Worm (Caenorhabditis elegans): ENCODE measurements around the gene F42H10.6.

F42H10.6 gene

DNA sequence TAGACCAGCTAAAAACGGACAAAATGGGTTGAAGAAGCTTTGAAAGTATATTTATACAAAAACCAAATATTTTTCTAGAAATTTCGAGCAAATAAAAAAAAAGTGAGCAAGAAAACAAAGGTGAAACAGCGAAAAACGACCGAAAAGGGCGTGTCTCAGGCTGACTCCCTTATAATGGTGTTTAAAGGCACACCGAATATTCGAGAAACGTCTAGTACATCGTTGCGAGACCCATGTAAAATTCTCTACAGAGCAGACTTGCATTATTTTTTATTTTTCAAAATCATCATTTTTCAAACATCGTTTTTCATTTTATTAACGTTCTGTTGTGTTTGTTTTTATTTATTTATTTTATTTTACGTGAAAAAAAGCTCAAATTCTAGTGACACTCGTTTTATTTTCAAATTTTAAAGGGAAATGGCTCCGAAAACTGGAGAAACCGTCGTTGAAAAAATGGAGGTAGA, 33.3 kb downstream of the F42H10.6 start, which contains the start of gene rpn-3 (continued):
- TF ChIP-seq snpc-4 (tag; optimal IDR thresholded peaks at IDR 0.05) (no peak), D1046.2 (GFP tag; IDR thresholded peaks at IDR 0.05) (no peak), F37D6.2 (tag; optimal IDR thresholded peaks at IDR 0.05) (peak; percentile 88), saeg-2 (GFP tag; IDR thresholded peaks at IDR 0.05) (peak; percentile 82), mes-2 (tag; optimal IDR thresholded peaks at IDR 0.05; ENCODE audit: poor library complexity, severe bottlenecking) (peak; percentile 95), daf-19 (GFP tag; conservative IDR thresholded peaks at IDR 0.05) (no peak; the same call in 1 of the 2 replicates), mep-1 (tag; optimal IDR thresholded peaks at IDR 0.05) (peak; percentile 98), unc-62 (GFP tag; optimal IDR thresholded peaks at IDR 0.05 in 1 of 2) (peak in 1 of 2 experiments; percentile 72), unc-62 (tag; optimal IDR thresholded peaks at IDR 0.05) (no peak), ces-1 (GFP tag; optimal IDR thresholded peaks at IDR 0.05) (peak; percentile 24), spr-1 (tag; optimal IDR thresholded peaks at IDR 0.05) (peak; percentile 87), duxl-1 (tag; optimal IDR thresholded peaks at IDR 0.05; ENCODE audit: poor library complexity) (peak; percentile 76), unc-130 (GFP tag; optimal IDR thresholded peaks at IDR 0.05) (peak; percentile 74), cey-2 (tag; optimal IDR thresholded peaks at IDR 0.05; ENCODE audit: borderline replicate concordance, insufficient read depth) (no peak), rbr-2 (tag; optimal IDR thresholded peaks at IDR 0.05) (peak; percentile 95), Y105C5A.15 (GFP tag; IDR thresholded peaks at IDR 0.05) (no peak), Y5F2A.4 (GFP tag; optimal IDR thresholded peaks at IDR 0.05) (no peak), hlh-11 (tag; optimal IDR thresholded peaks at IDR 0.05) (peak; percentile 95), mxl-3 (GFP tag; optimal IDR thresholded peaks at IDR 0.05) (peak; percentile 56), ztf-11 (tag; optimal IDR thresholded peaks at IDR 0.05) (no peak), T20F7.1 (GFP tag; optimal IDR thresholded peaks at IDR 0.05) (peak; percentile 92), F49E8.2 (tag; optimal IDR thresholded peaks at IDR 0.05; ENCODE audit: borderline replicate concordance) (peak; percentile 87), zfp-2 (tag; optimal IDR thresholded peaks at IDR 0.05) (peak; percentile 75), nhr-42 (GFP tag; IDR thresholded peaks at IDR 0.05) (peak; percentile 72; the same call in 1 of the 2 replicates), ctbp-1 (GFP tag; IDR thresholded peaks at IDR 0.05) (peak; percentile 81), hlh-30 (tag; optimal IDR thresholded peaks at IDR 0.05; ENCODE audit: insufficient read depth) (peak; percentile 94), gei-8 (GFP tag; optimal IDR thresholded peaks at IDR 0.05) (no peak), ZK546.5 (tag; optimal IDR thresholded peaks at IDR 0.05) (no peak), nhr-10 (tag; optimal IDR thresholded peaks at IDR 0.05) (peak; percentile 53), nhr-48 (tag; optimal IDR thresholded peaks at IDR 0.05) (peak; percentile 74), nhr-11 (tag; optimal IDR thresholded peaks at IDR 0.05) (peak; percentile 98), daf-8 (GFP tag; IDR thresholded peaks at IDR 0.05) (no peak), lin-13 (GFP tag; optimal IDR thresholded peaks at IDR 0.05) (peak; percentile 93), lim-7 (GFP tag; IDR thresholded peaks at IDR 0.05) (no peak), daf-12 (tag; optimal IDR thresholded peaks at IDR 0.05) (no peak), sdz-12 (GFP tag; optimal IDR thresholded peaks at IDR 0.05) (no peak), attf-4 (tag; optimal IDR thresholded peaks at IDR 0.05) (no peak), nhr-77 (tag; optimal IDR thresholded peaks at IDR 0.05) (peak; percentile 98), zip-11 (GFP tag; IDR thresholded peaks at IDR 0.05) (no peak), lsy-2 (tag; optimal IDR thresholded peaks at IDR 0.05) (peak; percentile 91 to 98), R02D3.7 (tag; optimal IDR thresholded peaks at IDR 0.05) (no peak), snpc-1.2 (GFP tag; IDR thresholded peaks at IDR 0.05) (peak; percentile 47), ceh-28 (tag; optimal IDR thresholded peaks at IDR 0.05) (no peak), ceh-44 (GFP tag; IDR thresholded peaks at IDR 0.05) (no peak), arid-1 (GFP tag; conservative IDR thresholded peaks at IDR 0.05) (peak; percentile 89; the same call in 1 of the 2 replicates), egl-27 (tag; optimal IDR thresholded peaks at IDR 0.05) (no peak), pha-4 (GFP tag; IDR thresholded peaks at IDR 0.05) (peak; percentile 93), pha-4 (tag; optimal IDR thresholded peaks at IDR 0.05) (peak; percentile 98), madf-9 (GFP tag; conservative IDR thresholded peaks at IDR 0.05) (peak; percentile 66), lin-39 (tag; optimal IDR thresholded peaks at IDR 0.05) (peak; percentile 48), nhr-25 (tag; optimal IDR thresholded peaks at IDR 0.05; ENCODE audit: borderline replicate concordance, insufficient read depth) (peak; percentile 70)
